Worm (Caenorhabditis elegans): ENCODE data around the gene adt-3.
A peak's percentile ranks its signal among the peaks of the same experiment; 100 is the strongest.

DNA sequence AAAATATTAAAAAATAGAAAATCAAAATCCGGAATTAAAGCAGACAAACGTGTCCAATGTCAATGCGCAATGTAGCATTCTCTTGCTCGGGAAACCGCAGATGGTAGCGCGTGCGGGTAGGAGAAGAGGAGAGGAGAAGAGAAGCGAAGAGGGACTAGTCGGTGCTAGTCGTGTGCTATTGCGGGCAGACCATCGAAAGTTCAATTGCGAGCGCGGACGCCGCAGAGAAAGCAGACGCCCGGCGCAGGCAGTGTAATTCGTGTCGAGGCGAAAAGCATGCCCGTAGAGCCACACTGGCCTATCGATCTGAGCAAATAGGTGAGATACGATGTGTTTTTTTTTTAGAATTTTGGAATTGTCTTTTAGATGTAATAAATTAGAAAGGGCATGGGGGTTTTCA lies 14.2 kb downstream of the adt-3 start:
- TF ChIP-seq dao-5 (tag; optimal IDR thresholded peaks at IDR 0.05) (no peak), W03F9.2 (tag; optimal IDR thresholded peaks at IDR 0.05) (no peak), him-1 (tag; optimal IDR thresholded peaks at IDR 0.05) (peak; percentile 28)

All from whole organism, L4/young adult.